Worm (Caenorhabditis elegans) whole organism, young adult: ENCODE results near the gene btb-20.

ENCODE experiments used
- F10E7.11 ChIP-seq: sonication (generic microtip); optimal IDR thresholded peaks from 2 replicates; lab custom pipeline; 2017; ENCODE audit warnings: mild to moderate bottlenecking, missing genetic modification characterization, moderate library complexity, missing compliant biosample characterization
- F33H1.4 ChIP-seq: fragments of 200-800 bp; sonication (Bioruptor generic); IDR thresholded peaks from 2 replicates; pipeline ENCODE4 v1.3.6; 2022; ENCODE audit warnings: missing genetic modification reagents, missing genetic modification characterization, missing compliant biosample characterization
- F49E8.2 ChIP-seq: sonication (generic microtip); optimal IDR thresholded peaks from 3 replicates; lab custom pipeline; 2017; ENCODE audit warnings: missing genetic modification characterization, mild to moderate bottlenecking, missing compliant biosample characterization, antibody characterized with exemption, moderate library complexity; ENCODE audit not compliant: insufficient read depth
- Y53G8AR.9 ChIP-seq: fragments of 200-800 bp; sonication (Bioruptor generic); conservative IDR thresholded peaks from 2 replicates; pipeline ENCODE4 v1.3.6; 2022; ENCODE audit warnings: missing genetic modification reagents, missing genetic modification characterization, missing compliant biosample characterization
- Y56A3A.18 ChIP-seq: fragments of 200-800 bp; sonication (Bioruptor generic); IDR thresholded peaks from 2 replicates; pipeline ENCODE4 v1.3.6; 2022; ENCODE audit warnings: missing genetic modification reagents, missing genetic modification characterization, missing compliant biosample characterization
- Y67H2A.10 ChIP-seq: fragments of 200-800 bp; sonication (Bioruptor generic); conservative IDR thresholded peaks from 2 replicates; pipeline ENCODE4 v1.3.6; 2022; ENCODE audit warnings: missing genetic modification reagents, missing genetic modification characterization, missing compliant biosample characterization
- ZK185.1 ChIP-seq: sonication (generic microtip); optimal IDR thresholded peaks from 2 replicates; lab custom pipeline; 2016; ENCODE audit warnings: mild to moderate bottlenecking, missing genetic modification characterization, missing compliant biosample characterization; ENCODE audit not compliant: poor library complexity, severe bottlenecking
- ama-1 ChIP-seq, 3 experiments: fragments of 150-350 bp in 1 of 3; sonication (generic microtip) in 2 of 3; optimal IDR thresholded peaks; 2 replicates each; lab custom pipeline; 2014 to 2018; ENCODE audit warnings: missing biosample characterization in 2 of 3, missing genetic modification characterization in 2 of 3, missing genetic modification reagents in 2 of 3
- atf-7 ChIP-seq: sonication (generic microtip); optimal IDR thresholded peaks from 2 replicates; lab custom pipeline; 2017; ENCODE audit warnings: mild to moderate bottlenecking, missing genetic modification characterization, missing compliant biosample characterization
- attf-3 ChIP-seq: fragments of 200-800 bp; sonication (Bioruptor generic); conservative IDR thresholded peaks from 2 replicates; pipeline ENCODE4 v1.3.6; 2022; ENCODE audit warnings: missing genetic modification reagents, missing genetic modification characterization, missing compliant biosample characterization
- attf-6 ChIP-seq: fragments of 200-800 bp; sonication (Bioruptor generic); IDR thresholded peaks from 2 replicates; pipeline ENCODE4 v1.3.6; 2022; ENCODE audit warnings: missing genetic modification reagents, missing genetic modification characterization, missing compliant biosample characterization
- bed-1 ChIP-seq: fragments of 200-800 bp; sonication (Bioruptor generic); IDR thresholded peaks from 2 replicates; pipeline ENCODE4 v1.3.6; 2022; ENCODE audit warnings: missing genetic modification reagents, missing genetic modification characterization, missing compliant biosample characterization
- cebp-2 ChIP-seq: fragments of 200-800 bp; sonication (Bioruptor generic); IDR thresholded peaks from 2 replicates; pipeline ENCODE4 v1.3.6; 2022; ENCODE audit warnings: missing genetic modification characterization, missing compliant biosample characterization
- ceh-27 ChIP-seq: fragments of 200-800 bp; sonication (Bioruptor generic); optimal IDR thresholded peaks from 2 replicates; lab custom pipeline; 2018; ENCODE audit warnings: mild to moderate bottlenecking, missing genetic modification characterization, moderate library complexity, missing compliant biosample characterization
- ceh-40 ChIP-seq: fragments of 200-800 bp; sonication (Bioruptor generic); IDR thresholded peaks from 2 replicates; pipeline ENCODE4 v1.3.6; 2022; ENCODE audit warnings: missing genetic modification characterization, missing compliant biosample characterization
- ceh-91 ChIP-seq: fragments of 200-800 bp; sonication (Bioruptor generic); IDR thresholded peaks from 2 replicates; pipeline ENCODE4 v1.3.6; 2022; ENCODE audit warnings: missing genetic modification reagents, missing genetic modification characterization, missing compliant biosample characterization
- chd-7 ChIP-seq: sonication (generic microtip); optimal IDR thresholded peaks from 2 replicates; lab custom pipeline; 2016; ENCODE audit warnings: mild to moderate bottlenecking, missing genetic modification characterization, moderate library complexity, missing compliant biosample characterization
- ekl-4 ChIP-seq: fragments of 200-800 bp; sonication (Bioruptor generic); IDR thresholded peaks from 2 replicates; pipeline ENCODE4 v1.3.6; 2022; ENCODE audit warnings: missing genetic modification reagents, missing genetic modification characterization, missing compliant biosample characterization
- fkh-3 ChIP-seq: sonication (generic microtip); optimal IDR thresholded peaks from 2 replicates; lab custom pipeline; 2016; ENCODE audit warnings: mild to moderate bottlenecking, missing genetic modification characterization, missing compliant biosample characterization
- him-1 ChIP-seq: sonication (generic microtip); optimal IDR thresholded peaks from 2 replicates; lab custom pipeline; 2016; ENCODE audit warnings: missing genotype, missing genetic modification reagents, missing genetic modification characterization, missing compliant biosample characterization
- hlh-26 ChIP-seq: fragments of 200-800 bp; sonication (Bioruptor generic); conservative IDR thresholded peaks from 2 replicates; pipeline ENCODE4 v1.3.6; 2022; ENCODE audit warnings: missing genetic modification reagents, missing genetic modification characterization, missing compliant biosample characterization
- hsf-1 ChIP-seq: fragments of 200-800 bp; sonication (Bioruptor generic); IDR thresholded peaks from 2 replicates; pipeline ENCODE4 v1.3.6; 2022; ENCODE audit warnings: missing genetic modification reagents, missing genetic modification characterization, missing compliant biosample characterization
- lag-1 ChIP-seq: fragments of 200-800 bp; sonication (Bioruptor generic); IDR thresholded peaks from 2 replicates; pipeline ENCODE4 v1.3.6; 2022; ENCODE audit warnings: missing genetic modification reagents, missing genetic modification characterization, missing compliant biosample characterization
- let-607 ChIP-seq, 2 experiments: fragments of 200-800 bp in 1 of 2; sonication (Bioruptor generic) in 1 of 2; sonication (generic microtip) in 1 of 2; optimal IDR thresholded peaks; 2 replicates each; lab custom pipeline; 2016 to 2018; ENCODE audit warnings: mild to moderate bottlenecking in 2 of 2, missing compliant biosample characterization in 2 of 2, missing genetic modification characterization in 2 of 2, moderate library complexity in 2 of 2, missing genotype in 1 of 2
- lin-26 ChIP-seq: fragments of 200-800 bp; sonication (Bioruptor generic); IDR thresholded peaks from 2 replicates; pipeline ENCODE4 v1.3.6; 2022; ENCODE audit warnings: missing genetic modification reagents, missing genetic modification characterization, missing compliant biosample characterization
- lin-35 ChIP-seq, 3 experiments: fragments of 150-350 bp in 2 of 3; sonication (generic microtip) in 1 of 3; optimal IDR thresholded peaks; 2 replicates each; lab custom pipeline; 2014 to 2018; ENCODE audit warnings: missing biosample characterization in 3 of 3, missing genetic modification characterization in 3 of 3, missing genetic modification reagents in 3 of 3
- lin-40 ChIP-seq: sonication (generic microtip); optimal IDR thresholded peaks from 2 replicates; lab custom pipeline; 2016; ENCODE audit warnings: missing genetic modification characterization, mild to moderate bottlenecking, missing compliant biosample characterization, missing genotype, missing genetic modification reagents
- lsl-1 ChIP-seq: fragments of 200-800 bp; sonication (Bioruptor generic); optimal IDR thresholded peaks from 2 replicates; lab custom pipeline; 2018; ENCODE audit warnings: mild to moderate bottlenecking, missing genetic modification characterization, moderate library complexity, missing compliant biosample characterization
- madf-3 ChIP-seq: fragments of 200-800 bp; sonication (Bioruptor generic); IDR thresholded peaks from 2 replicates; pipeline ENCODE4 v1.3.6; 2022; ENCODE audit warnings: missing genetic modification reagents, missing genetic modification characterization, missing compliant biosample characterization
- mcd-1 ChIP-seq: fragments of 200-800 bp; sonication (Bioruptor generic); IDR thresholded peaks from 2 replicates; pipeline ENCODE4 v1.3.6; 2022; ENCODE audit warnings: missing genetic modification reagents, missing genetic modification characterization, missing compliant biosample characterization
- mes-4 ChIP-seq: sonication (generic microtip); optimal IDR thresholded peaks from 2 replicates; lab custom pipeline; 2016; ENCODE audit warnings: missing genotype, missing genetic modification characterization, missing compliant biosample characterization
- nfyb-1 ChIP-seq: fragments of 200-800 bp; sonication (Bioruptor generic); IDR thresholded peaks from 2 replicates; pipeline ENCODE4 v1.3.6; 2022; ENCODE audit warnings: missing genetic modification reagents, missing genetic modification characterization, missing compliant biosample characterization
- nhr-80 ChIP-seq: sonication (generic microtip); optimal IDR thresholded peaks from 2 replicates; lab custom pipeline; 2016; ENCODE audit warnings: missing genetic modification characterization, missing compliant biosample characterization
- pbrm-1 ChIP-seq: fragments of 200-800 bp; sonication (Bioruptor generic); IDR thresholded peaks from 2 replicates; pipeline ENCODE4 v1.3.6; 2022; ENCODE audit warnings: missing genetic modification reagents, missing genetic modification characterization, missing compliant biosample characterization
- rec-8 ChIP-seq, 2 experiments: sonication (generic microtip); optimal IDR thresholded peaks; 2 replicates each; lab custom pipeline; 2016; ENCODE audit warnings: mild to moderate bottlenecking in 2 of 2, missing genetic modification characterization in 2 of 2, missing genetic modification reagents in 2 of 2, missing genotype in 2 of 2, missing biosample characterization in 1 of 2, missing compliant biosample characterization in 1 of 2, moderate library complexity in 1 of 2
- sea-2 ChIP-seq: fragments of 200-800 bp; sonication (Bioruptor generic); IDR thresholded peaks from 2 replicates; pipeline ENCODE4 v1.3.6; 2022; ENCODE audit warnings: missing genetic modification characterization, missing compliant biosample characterization
- tlf-1 ChIP-seq: fragments of 200-800 bp; sonication (Bioruptor generic); optimal IDR thresholded peaks from 2 replicates; lab custom pipeline; 2018; ENCODE audit warnings: mild to moderate bottlenecking, missing genetic modification characterization, missing compliant biosample characterization
- zfh-2 ChIP-seq: fragments of 200-800 bp; sonication (Bioruptor generic); conservative IDR thresholded peaks from 2 replicates; pipeline ENCODE4 v1.3.6; 2022; ENCODE audit warnings: missing genetic modification reagents, missing genetic modification characterization, missing compliant biosample characterization
- ztf-18 ChIP-seq: sonication (generic microtip); optimal IDR thresholded peaks from 2 replicates; lab custom pipeline; 2016; ENCODE audit warnings: missing genotype, mild to moderate bottlenecking, missing genetic modification characterization, missing compliant biosample characterization
- ztf-28 ChIP-seq: fragments of 200-800 bp; sonication (Bioruptor generic); IDR thresholded peaks from 2 replicates; pipeline ENCODE4 v1.3.6; 2022; ENCODE audit warnings: missing genetic modification reagents, missing genetic modification characterization, missing compliant biosample characterization
- ztf-6 ChIP-seq: fragments of 200-800 bp; sonication (Bioruptor generic); IDR thresholded peaks from 2 replicates; pipeline ENCODE4 v1.3.6; 2022; ENCODE audit warnings: missing genetic modification reagents, missing genetic modification characterization, missing compliant biosample characterization

Gene btb-20

DNA sequence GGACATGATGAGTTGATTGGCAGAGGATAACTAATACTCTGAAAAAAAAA is 29.1 kb downstream of the btb-20 start, which contains the start of gene cysl-2:
Gene cysl-2 (minus strand): TSS at position 38 of the 50 bp plus-strand sequence.
- TF ChIP-seq mcd-1 (0 out of 2 replicates have a peak, but pooled peaks have one; percentile 3), attf-6 (no peak), tlf-1 (GFP tag; lab: Kevin White, UChicago) (no peak)

DNA sequence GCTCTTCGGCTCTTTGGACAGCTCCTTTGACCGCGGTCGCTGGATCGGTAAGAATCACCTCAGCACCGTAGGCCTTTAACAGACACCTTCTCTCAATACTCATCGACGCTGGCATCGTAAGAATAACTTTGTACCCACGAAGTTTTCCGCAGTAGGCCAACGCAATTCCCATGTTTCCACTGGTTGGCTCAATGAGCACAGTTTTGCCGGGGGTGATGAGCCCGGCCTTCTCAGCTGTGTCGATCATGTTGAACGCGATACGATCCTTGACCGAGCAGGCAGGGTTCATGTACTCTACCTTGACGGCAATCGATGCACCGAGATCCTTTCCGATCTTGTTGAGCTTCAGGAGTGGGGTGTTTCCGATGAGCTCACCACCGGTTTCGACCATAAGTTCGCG is 29.3 kb downstream of the btb-20 start:
- TF ChIP-seq rec-8 (tag; optimal IDR thresholded peaks at IDR 0.05; lab: Kevin White, UChicago): no peak
- TF ChIP-seq mcd-1: 0 out of 2 replicates have a peak, but pooled peaks have one; percentile 12
- no peak for TF ChIP-seq attf-3 (GFP tag; lab: Robert Waterston, UW)
- peak; percentile 57; the same call in 1 of the 2 replicates for TF ChIP-seq lin-26 (GFP tag; lab: Robert Waterston, UW)
- TF ChIP-seq atf-7 (tag; lab: Kevin White, UChicago): no peak
- no peak for TF ChIP-seq ceh-40 (GFP tag; lab: Robert Waterston, UW)
- peak; percentile 31 for TF ChIP-seq ama-1 (optimal IDR thresholded peaks at IDR 0.05; lab: Kevin White, UChicago)
- TF ChIP-seq ama-1 (GFP tag; optimal IDR thresholded peaks at IDR 0.05; lab: Kevin White, UChicago): no peak
- TF ChIP-seq chd-7 (tag; lab: Kevin White, UChicago): peak; percentile 18
- no peak for TF ChIP-seq fkh-3 (tag; lab: Kevin White, UChicago)
- 0 out of 2 replicates have a peak, but pooled peaks have one; percentile 39 for TF ChIP-seq nfyb-1 (GFP tag; lab: Robert Waterston, UW)
- no peak for TF ChIP-seq Y67H2A.10
- TF ChIP-seq zfh-2: peak; percentile 52; the same call in 1 of the 2 replicates
- 0 out of 2 replicates have a peak, but pooled peaks have one; percentile 11 for TF ChIP-seq ekl-4 (GFP tag; lab: Robert Waterston, UW)
- TF ChIP-seq him-1 (tag; lab: Kevin White, UChicago): no peak
- no peak for TF ChIP-seq ceh-91 (GFP tag; lab: Robert Waterston, UW)

DNA sequence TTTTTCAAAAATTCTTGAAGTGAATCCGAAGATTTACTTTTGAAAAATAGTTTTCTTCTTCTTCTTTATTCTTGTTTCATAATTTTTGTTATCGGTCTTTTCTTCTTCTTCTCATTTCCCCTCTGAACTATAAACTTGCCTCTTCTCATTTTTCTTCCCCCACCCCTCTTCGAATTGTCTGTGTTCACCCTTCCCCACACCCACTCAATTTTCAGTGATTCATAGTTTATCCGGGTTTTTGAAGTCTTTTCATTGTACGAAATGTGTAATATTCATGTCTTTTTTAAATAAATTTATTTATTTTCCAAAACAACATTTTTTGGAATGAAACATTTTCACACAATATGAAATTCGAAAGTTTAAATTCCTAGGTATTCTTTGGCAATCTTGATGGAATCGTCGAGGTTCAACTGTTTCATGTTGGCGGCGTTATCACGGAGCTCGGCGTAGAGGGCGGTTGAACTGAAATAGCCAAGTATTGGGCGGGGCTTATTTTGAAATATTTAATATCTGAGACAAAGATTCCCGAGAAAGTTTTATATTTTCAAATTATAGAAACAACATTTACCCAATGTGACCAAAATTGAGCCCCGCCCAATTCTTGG is 30.6 kb downstream of the btb-20 start:
- TF ChIP-seq nhr-80: no peak
- 0 out of 2 replicates have a peak, but pooled peaks have one; percentile 4 for TF ChIP-seq lin-26 (GFP tag; lab: Robert Waterston, UW)
- TF ChIP-seq ama-1 (optimal IDR thresholded peaks at IDR 0.05; lab: Kevin White, UChicago): peak; percentile 69
- no peak for TF ChIP-seq ama-1 (GFP tag; optimal IDR thresholded peaks at IDR 0.05; lab: Kevin White, UChicago)
- peak in 1 of 3 experiments; percentile 15 for TF ChIP-seq lin-35 (GFP tag; optimal IDR thresholded peaks at IDR 0.05; lab: Kevin White, UChicago)

DNA sequence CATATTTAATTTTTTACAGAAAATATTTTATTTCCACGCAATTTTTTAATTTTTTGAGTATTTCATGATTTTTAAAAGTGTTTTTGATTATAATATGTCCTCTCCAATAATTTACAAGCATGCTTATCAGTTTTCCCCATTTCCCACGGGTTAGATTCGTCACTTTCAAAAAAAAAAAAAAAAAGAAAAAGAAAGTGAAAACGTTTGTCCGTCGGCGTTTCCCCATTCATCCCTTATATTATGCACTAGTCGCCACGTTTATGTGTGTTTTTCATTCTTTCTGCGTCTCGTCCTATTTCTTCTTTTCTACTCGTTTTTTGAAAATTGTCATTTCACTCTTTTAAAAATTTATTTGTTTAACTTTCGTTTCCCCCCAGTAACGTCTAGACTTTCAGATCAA is 33.9 kb downstream of the btb-20 start, which contains the start of gene vnut-1:
Gene vnut-1 (plus strand): TSS at position 396 of the 400 bp plus-strand sequence.
- peak; percentile 5 for TF ChIP-seq lin-40 (tag; lab: Kevin White, UChicago)
- no peak for TF ChIP-seq madf-3
- TF ChIP-seq ceh-27 (GFP tag; lab: Kevin White, UChicago): no peak
- TF ChIP-seq ztf-6 (GFP tag; lab: Robert Waterston, UW): no peak
- no peak for TF ChIP-seq F49E8.2
- TF ChIP-seq sea-2: no peak
- peak; percentile 24 for TF ChIP-seq ztf-18 (tag; lab: Kevin White, UChicago)
- TF ChIP-seq bed-1 (GFP tag; lab: Robert Waterston, UW): no peak
- TF ChIP-seq nhr-80: peak; percentile 72
- TF ChIP-seq Y56A3A.18 (GFP tag; lab: Robert Waterston, UW): no peak

DNA sequence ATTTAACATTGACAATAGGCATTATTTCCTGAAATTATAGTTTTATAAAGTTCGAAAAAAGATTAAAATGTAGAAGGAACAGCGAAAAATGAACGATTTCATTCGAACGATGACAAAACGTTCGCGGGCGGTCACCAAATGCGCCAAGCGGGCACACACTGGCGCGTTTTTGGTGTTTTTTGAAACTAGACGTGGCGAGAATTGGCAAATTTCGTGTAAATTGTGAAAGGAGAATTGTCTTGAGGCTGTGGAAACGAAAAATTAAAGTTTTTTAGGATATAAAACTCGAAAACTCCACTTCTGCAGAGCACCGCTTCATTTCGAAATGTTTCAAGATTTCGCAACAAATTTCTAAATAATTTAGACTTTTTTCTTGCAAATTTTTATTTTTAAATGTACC is 34.7 kb downstream of the btb-20 start, which contains the start of gene usp-14:
Gene usp-14 (minus strand): TSS at position 28 of the 400 bp plus-strand sequence.
- TF ChIP-seq mes-4: no peak
- TF ChIP-seq attf-6: no peak
- no peak for TF ChIP-seq cebp-2 (GFP tag; lab: Robert Waterston, UW)
- TF ChIP-seq lag-1 (GFP tag; lab: Robert Waterston, UW): no peak
- TF ChIP-seq ZK185.1 (tag; lab: Kevin White, UChicago): no peak
- TF ChIP-seq hlh-26 (GFP tag; lab: Robert Waterston, UW): no peak
- TF ChIP-seq pbrm-1 (GFP tag; lab: Robert Waterston, UW): peak; percentile 62
- no peak for TF ChIP-seq bed-1 (GFP tag; lab: Robert Waterston, UW)
- no peak for TF ChIP-seq Y53G8AR.9
- no peak for TF ChIP-seq ama-1 (optimal IDR thresholded peaks at IDR 0.05; lab: Kevin White, UChicago)
- no peak for TF ChIP-seq ama-1 (GFP tag; optimal IDR thresholded peaks at IDR 0.05; lab: Kevin White, UChicago)
- no peak for TF ChIP-seq him-1 (tag; lab: Kevin White, UChicago)
- no peak for TF ChIP-seq F10E7.11 (tag; lab: Kevin White, UChicago)
- peak; percentile 35 for TF ChIP-seq lsl-1
- peak in 1 of 2 experiments; percentile 29 for TF ChIP-seq let-607 (tag; optimal IDR thresholded peaks at IDR 0.05; lab: Kevin White, UChicago)
- TF ChIP-seq hsf-1 (GFP tag; lab: Robert Waterston, UW): no peak
- no peak for TF ChIP-seq ztf-28 (GFP tag; lab: Robert Waterston, UW)
- 0 out of 2 replicates have a peak, but pooled peaks have one; percentile 30 for TF ChIP-seq F33H1.4 (GFP tag; lab: Robert Waterston, UW)
